Fruit fly (Drosophila melanogaster): ENCODE results near the gene CG11134.

The CG11134 gene

dm6 chrX:13717982-13718402 lies 19.8 kb upstream of the CG11134 start, which contains the start of gene Nadsyn (continued):
- peak; percentile 80 for TF ChIP-seq Nf-YC (tag; optimal IDR thresholded peaks at IDR 0.05)
- TF ChIP-seq dimm (GFP tag; IDR thresholded peaks at IDR 0.05) = no peak
- TF ChIP-seq Fer3 (tag; optimal IDR thresholded peaks at IDR 0.05) = no peak
- peak; percentile 78 for TF ChIP-seq tna (GFP tag; IDR thresholded peaks at IDR 0.05; ENCODE audit: partially characterized antibody)
- TF ChIP-seq Max (GFP tag; optimal IDR thresholded peaks at IDR 0.05) = no peak
- TF ChIP-seq toy (GFP tag; IDR thresholded peaks at IDR 0.05) = no peak
- TF ChIP-seq insv (GFP tag; optimal IDR thresholded peaks at IDR 0.05) = peak; percentile 59 to 93
- peak; percentile 51 for TF ChIP-seq trem (tag; optimal IDR thresholded peaks at IDR 0.05)
- TF ChIP-seq H2.0 (GFP tag; IDR thresholded peaks at IDR 0.05) = no peak
- peak; percentile 73 for TF ChIP-seq CG3995 (GFP tag; optimal IDR thresholded peaks at IDR 0.05)
- TF ChIP-seq CG12391 (tag; optimal IDR thresholded peaks at IDR 0.05) = peak; percentile 23
- TF ChIP-seq br (optimal IDR thresholded peaks at IDR 0.05) = no peak
- 0 out of 2 replicates have a peak, but pooled peaks have one; percentile 52 for TF ChIP-seq vvl (GFP tag; IDR thresholded peaks at IDR 0.05)
- TF ChIP-seq sens (GFP tag) = peak; percentile 75
- TF ChIP-seq BEAF-32 (GFP tag; optimal IDR thresholded peaks at IDR 0.05) = peak; percentile 82
- TF ChIP-seq mld (GFP tag; IDR thresholded peaks at IDR 0.05; ENCODE audit: partially characterized antibody) = peak; percentile 74
- 0 out of 3 replicates have a peak, but pooled peaks have one; percentile 31 for TF ChIP-seq CG34422 (GFP tag; IDR thresholded peaks at IDR 0.05)
- peak; percentile 65 for TF ChIP-seq row (GFP tag; IDR thresholded peaks at IDR 0.05)
- TF ChIP-seq CG1233 (GFP tag; optimal IDR thresholded peaks at IDR 0.05) = no peak
- peak; percentile 50; the same call in 1 of the 2 replicates for TF ChIP-seq nerfin-2 (GFP tag; IDR thresholded peaks at IDR 0.05; ENCODE audit: partially characterized antibody)
- TF ChIP-seq HLH54F (GFP tag; optimal IDR thresholded peaks at IDR 0.05) = no peak
- 0 out of 3 replicates have a peak, but pooled peaks have one; percentile 31 for TF ChIP-seq ci (GFP tag; IDR thresholded peaks at IDR 0.05)
- TF ChIP-seq CG7839 (tag; optimal IDR thresholded peaks at IDR 0.05) = no peak
- no peak for TF ChIP-seq grau (tag; optimal IDR thresholded peaks at IDR 0.05)
- TF ChIP-seq CG15514 (GFP tag; optimal IDR thresholded peaks at IDR 0.05) = peak; percentile 39
- 0 out of 4 replicates have a peak, but pooled peaks have one; percentile 61 for TF ChIP-seq chinmo (GFP tag; IDR thresholded peaks at IDR 0.05; ENCODE audit: partially characterized antibody)
- peak; percentile 81 for TF ChIP-seq unc-4 (GFP tag; IDR thresholded peaks at IDR 0.05; ENCODE audit: partially characterized antibody)
- TF ChIP-seq CG14860 (GFP tag; IDR thresholded peaks at IDR 0.05; ENCODE audit: partially characterized antibody) = peak; percentile 69
- peak; percentile 85 for TF ChIP-seq Sry-δ (GFP tag; optimal IDR thresholded peaks at IDR 0.05)
- no peak for TF ChIP-seq CG1647 (GFP tag; optimal IDR thresholded peaks at IDR 0.05)
- peak; percentile 81 for TF ChIP-seq HLH4C (GFP tag; IDR thresholded peaks at IDR 0.05; ENCODE audit: partially characterized antibody)
- TF ChIP-seq Med (GFP tag) = peak; percentile 81
- no peak for TF ChIP-seq zen (tag; optimal IDR thresholded peaks at IDR 0.05)
- TF ChIP-seq Gug (GFP tag; IDR thresholded peaks at IDR 0.05) = no peak
- no peak for TF ChIP-seq Ada2b (GFP tag; IDR thresholded peaks at IDR 0.05)
- TF ChIP-seq CG34224 (GFP tag; IDR thresholded peaks at IDR 0.05; ENCODE audit: partially characterized antibody) = peak; percentile 77

dm6 chrX:13721934-13722333 lies 15.8 kb upstream of the CG11134 start, which contains the start of the genes Mrgn1 and mus101:
Mrgn1 (minus strand) TSS chrX:13721977.
mus101 (plus strand) TSS chrX:13722246.
- TF ChIP-seq HLHmδ (GFP tag; optimal IDR thresholded peaks at IDR 0.05) (no peak), ham (GFP tag; IDR thresholded peaks at IDR 0.05) (no peak), CG9817 (tag; optimal IDR thresholded peaks at IDR 0.05) (no peak), CG8765 (GFP tag; IDR thresholded peaks at IDR 0.05) (no peak), CG16813 (GFP tag; IDR thresholded peaks at IDR 0.05; ENCODE audit: partially characterized antibody) (peak; percentile 79), wdn (GFP tag; IDR thresholded peaks at IDR 0.05) (no peak), Med (GFP tag) (peak; percentile 44), CG6813 (GFP tag; optimal IDR thresholded peaks at IDR 0.05) (no peak), CG1792 (GFP tag; optimal IDR thresholded peaks at IDR 0.05) (no peak), CG18476 (GFP tag; optimal IDR thresholded peaks at IDR 0.05) (no peak), CG4730 (GFP tag; IDR thresholded peaks at IDR 0.05) (no peak), Dll (GFP tag; IDR thresholded peaks at IDR 0.05; ENCODE audit: partially characterized antibody) (peak; percentile 93), pzg (GFP tag; optimal IDR thresholded peaks at IDR 0.05) (peak; percentile 76), bbx (GFP tag; IDR thresholded peaks at IDR 0.05; ENCODE audit: partially characterized antibody) (peak; percentile 58; the same call in 1 of the 2 replicates), CG3407 (GFP tag; optimal IDR thresholded peaks at IDR 0.05) (no peak), lab (GFP tag; optimal IDR thresholded peaks at IDR 0.05) (no peak), CG1233 (GFP tag; optimal IDR thresholded peaks at IDR 0.05) (no peak)

Data from whole organism, embryonic.